Worm (Caenorhabditis elegans) whole organism, mixed stage, embryonic: ENCODE data around the gene cutl-25.

Source experiments
- elt-3 ChIP-seq: fragments of 150-350 bp; optimal IDR thresholded peaks from 2 replicates; lab custom pipeline; 2014; ENCODE audit warnings: missing biosample characterization, missing genetic modification characterization
- nhr-12 ChIP-seq: fragments of 150-350 bp; optimal IDR thresholded peaks from 2 replicates; lab custom pipeline; 2014; ENCODE audit warnings: missing biosample characterization, missing genetic modification characterization
- pha-4 ChIP-seq: fragments of 150-350 bp; optimal IDR thresholded peaks from 2 replicates; lab custom pipeline; 2018; ENCODE audit warnings: missing biosample characterization, missing genetic modification reagents, missing genetic modification characterization
- sptf-1 ChIP-seq: sonication (generic microtip); optimal IDR thresholded peaks from 2 replicates; lab custom pipeline; 2017; ENCODE audit warnings: mild to moderate bottlenecking, missing genetic modification characterization, moderate library complexity, missing compliant biosample characterization
- ztf-11 ChIP-seq: fragments of 150-350 bp; optimal IDR thresholded peaks from 2 replicates; lab custom pipeline; 2014; ENCODE audit warnings: missing biosample characterization, missing genetic modification characterization

- no peak for TF ChIP-seq elt-3 (tag; lab: Kevin White, UChicago)
- TF ChIP-seq ztf-11 (tag; lab: Kevin White, UChicago): no peak
- TF ChIP-seq pha-4 (tag; lab: Kevin White, UChicago): no peak
- TF ChIP-seq nhr-12 (tag; lab: Kevin White, UChicago): no peak
- TF ChIP-seq sptf-1 (tag; lab: Kevin White, UChicago): no peak
These were observed 26.9 kb downstream of the cutl-25 start for ce11 chrIII:3020035-3020434.
